Worm (Caenorhabditis elegans): ENCODE data around the gene T11F8.4.
"Not testable (repeated sequence)": the region's sequence is repeated elsewhere in the genome, so short reads cannot be mapped to it uniquely, and the experiment has no call there.

The T11F8.4 gene

ce11 chrIV:5493692-5494091 is 17.3 kb upstream of the T11F8.4 start, which contains the start of gene B0273.1:
Gene B0273.1, plus strand, starts transcription at chrIV:5493992.
- TF ChIP-seq ztf-26 (tag; optimal IDR thresholded peaks at IDR 0.05): no peak
- no peak for TF ChIP-seq mxl-1 (tag; optimal IDR thresholded peaks at IDR 0.05)
- no peak for TF ChIP-seq K11D2.4 (GFP tag; IDR thresholded peaks at IDR 0.05)
- TF ChIP-seq attf-6 (GFP tag; IDR thresholded peaks at IDR 0.05): no peak
- TF ChIP-seq F55B11.4 (tag; optimal IDR thresholded peaks at IDR 0.05; ENCODE audit: borderline replicate concordance, insufficient read depth): no peak
- TF ChIP-seq bed-1 (GFP tag; IDR thresholded peaks at IDR 0.05): no peak
- TF ChIP-seq B0261.1 (tag; optimal IDR thresholded peaks at IDR 0.05): no peak
- no peak for TF ChIP-seq F33H1.4 (GFP tag; IDR thresholded peaks at IDR 0.05)
- no peak for TF ChIP-seq unc-62 (GFP tag; optimal IDR thresholded peaks at IDR 0.05)
- no peak for TF ChIP-seq lir-1 (GFP tag; conservative IDR thresholded peaks at IDR 0.05)
- no peak for TF ChIP-seq let-526 (GFP tag; IDR thresholded peaks at IDR 0.05)
- TF ChIP-seq Y95B8A.8 (GFP tag; IDR thresholded peaks at IDR 0.05): no peak
- TF ChIP-seq somi-1 (GFP tag; optimal IDR thresholded peaks at IDR 0.05): no peak
- no peak for TF ChIP-seq ztf-22 (GFP tag; optimal IDR thresholded peaks at IDR 0.05)
- TF ChIP-seq attf-5 (GFP tag; optimal IDR thresholded peaks at IDR 0.05): no peak
- TF ChIP-seq sptf-2 (GFP tag; optimal IDR thresholded peaks at IDR 0.05): no peak
- no peak for TF ChIP-seq lin-26 (GFP tag; IDR thresholded peaks at IDR 0.05)
- no peak for TF ChIP-seq akir-1 (GFP tag; optimal IDR thresholded peaks at IDR 0.05)

ce11 chrIV:5493135-5493534 is 16.8 kb upstream of the T11F8.4 start:
- TF ChIP-seq mes-4 (tag; optimal IDR thresholded peaks at IDR 0.05): no peak
- TF ChIP-seq hmg-1.2 (GFP tag; IDR thresholded peaks at IDR 0.05): peak; percentile 61

ce11 chrIV:5492196-5492595 is 15.8 kb upstream of the T11F8.4 start:
- TF ChIP-seq lin-26 (GFP tag; IDR thresholded peaks at IDR 0.05) (no peak), F37B4.10 (GFP tag; IDR thresholded peaks at IDR 0.05) (no peak), ceh-27 (GFP tag; optimal IDR thresholded peaks at IDR 0.05) (no peak), T26A5.8 (tag; optimal IDR thresholded peaks at IDR 0.05) (no peak), akir-1 (GFP tag; optimal IDR thresholded peaks at IDR 0.05) (no peak), F49E8.2 (tag; optimal IDR thresholded peaks at IDR 0.05; ENCODE audit: insufficient read depth) (no peak), hlh-26 (GFP tag; conservative IDR thresholded peaks at IDR 0.05) (no peak), lin-35 (GFP tag; optimal IDR thresholded peaks at IDR 0.05) (no peak), ceh-40 (GFP tag; IDR thresholded peaks at IDR 0.05) (no peak), ceh-91 (GFP tag; IDR thresholded peaks at IDR 0.05) (no peak), dox-1 (GFP tag; IDR thresholded peaks at IDR 0.05) (no peak), Y79H2A.3 (GFP tag; conservative IDR thresholded peaks at IDR 0.05) (no peak), attf-6 (GFP tag; IDR thresholded peaks at IDR 0.05) (no peak), lin-40 (tag; optimal IDR thresholded peaks at IDR 0.05) (no peak)

- not testable (repeated sequence) for TF ChIP-seq lir-1 (GFP tag; conservative IDR thresholded peaks at IDR 0.05); madf-6 (GFP tag; IDR thresholded peaks at IDR 0.05); madf-3 (GFP tag; IDR thresholded peaks at IDR 0.05)
Observed at ce11 chrIV:5491054-5491453, 14.7 kb upstream of the T11F8.4 start, which contains the start of gene B0273.115. Gene B0273.115, minus strand, starts transcription at chrIV:5491154.

ce11 chrIV:5486208-5486731 is 9.9 kb upstream of the T11F8.4 start, which contains the start of the genes snpc-3.1 and puf-7:
Gene snpc-3.1, minus strand, starts transcription at chrIV:5486258.
Gene puf-7, plus strand, starts transcription at chrIV:5486713.
- peak; percentile 23 for TF ChIP-seq lin-54 (GFP tag; optimal IDR thresholded peaks at IDR 0.05)
- peak; percentile 37; the same call in 1 of the 2 replicates for TF ChIP-seq rcor-1 (GFP tag; IDR thresholded peaks at IDR 0.05)
- peak; percentile 24; the same call in 1 of the 2 replicates for TF ChIP-seq ekl-4 (GFP tag; IDR thresholded peaks at IDR 0.05)
- TF ChIP-seq mcd-1 (GFP tag; IDR thresholded peaks at IDR 0.05): peak; percentile 55; the same call in 1 of the 2 replicates
- 0 out of 2 replicates have a peak, but pooled peaks have one; percentile 16 for TF ChIP-seq bed-2 (GFP tag; IDR thresholded peaks at IDR 0.05)
- peak; percentile 84 for TF ChIP-seq lsl-1 (GFP tag; optimal IDR thresholded peaks at IDR 0.05)
- TF ChIP-seq D2030.7 (GFP tag; IDR thresholded peaks at IDR 0.05): peak; percentile 78
- TF ChIP-seq attf-6 (GFP tag; IDR thresholded peaks at IDR 0.05): peak; percentile 65; the same call in 1 of the 2 replicates
- peak; percentile 34; the same call in 1 of the 2 replicates for TF ChIP-seq hsf-1 (GFP tag; IDR thresholded peaks at IDR 0.05)
- TF ChIP-seq dox-1 (GFP tag; IDR thresholded peaks at IDR 0.05): peak; percentile 77
- peak; percentile 98 for TF ChIP-seq madf-6 (GFP tag; IDR thresholded peaks at IDR 0.05)
- peak; percentile 30; the same call in 1 of the 2 replicates for TF ChIP-seq pbrm-1 (GFP tag; IDR thresholded peaks at IDR 0.05)
- peak; percentile 37 for TF ChIP-seq hmg-1.2 (GFP tag; IDR thresholded peaks at IDR 0.05)
- TF ChIP-seq ceh-91 (GFP tag; IDR thresholded peaks at IDR 0.05): peak; percentile 88
- 0 out of 2 replicates have a peak, but pooled peaks have one; percentile 46 for TF ChIP-seq madf-3 (GFP tag; IDR thresholded peaks at IDR 0.05)

Measured in whole organism, young adult.